Fruit fly (Drosophila melanogaster) whole organism, embryonic: Measurements from ENCODE around the gene CG31174.

Experiments used
- CG12104 ChIP-seq: fragments of 200-800 bp; sonication (Bioruptor generic); optimal IDR thresholded peaks from 3 replicates; lab custom pipeline; 2016; ENCODE audit warnings: missing biosample characterization, missing genetic modification characterization
- CG12155 ChIP-seq: fragments of 200-800 bp; sonication (Bioruptor generic); optimal IDR thresholded peaks from 3 replicates; lab custom pipeline; 2016; ENCODE audit warnings: missing biosample characterization, missing genetic modification characterization
- CG12744 ChIP-seq: fragments of 200-800 bp; sonication (Bioruptor generic); optimal IDR thresholded peaks from 2 replicates; lab custom pipeline; 2016; ENCODE audit warnings: missing biosample characterization, missing genetic modification characterization
- CG14441 ChIP-seq: fragments of 200-800 bp; sonication (Bioruptor generic); IDR thresholded peaks from 2 replicates; pipeline ENCODE4 v1.3.6; 2022; ENCODE audit warnings: missing biosample characterization, missing genetic modification characterization
- CG14667 ChIP-seq: fragments of 200-800 bp; sonication (Bioruptor generic); IDR thresholded peaks from 2 replicates; pipeline ENCODE4 v1.3.6; 2022; ENCODE audit warnings: missing biosample characterization, missing genetic modification characterization
- CG2120 ChIP-seq: fragments of 200-800 bp; sonication (Bioruptor generic); optimal IDR thresholded peaks from 3 replicates; lab custom pipeline; 2016; ENCODE audit warnings: missing biosample characterization, missing genetic modification characterization
- CG2202 ChIP-seq: fragments of 200-800 bp; sonication (Bioruptor generic); optimal IDR thresholded peaks from 2 replicates; lab custom pipeline; 2018; ENCODE audit warnings: missing biosample characterization, mild to moderate bottlenecking, missing genetic modification characterization
- CG2678 ChIP-seq: fragments of 200-800 bp; sonication (Bioruptor generic); optimal IDR thresholded peaks from 3 replicates; lab custom pipeline; 2019; ENCODE audit warnings: missing biosample characterization, mild to moderate bottlenecking, missing genetic modification characterization, moderate library complexity
- CG30020 ChIP-seq: fragments of 200-800 bp; optimal IDR thresholded peaks from 2 replicates; lab custom pipeline; 2019; ENCODE audit warnings: missing biosample characterization, mild to moderate bottlenecking, missing genetic modification characterization, moderate library complexity
- CG3847 ChIP-seq: fragments of 200-800 bp; sonication (Bioruptor generic); IDR thresholded peaks from 2 replicates; pipeline ENCODE4 v1.3.6; 2022; ENCODE audit warnings: missing biosample characterization, missing genetic modification characterization
- CG4404 ChIP-seq: fragments of 200-800 bp; sonication (Bioruptor generic); IDR thresholded peaks from 2 replicates; pipeline ENCODE4 v1.3.6; 2022; ENCODE audit warnings: missing biosample characterization, missing genetic modification characterization
- CG4617 ChIP-seq: fragments of 200-800 bp; sonication (Bioruptor generic); optimal IDR thresholded peaks from 3 replicates; lab custom pipeline; 2016; ENCODE audit warnings: missing biosample characterization, missing genetic modification characterization, borderline replicate concordance
- CG4707 ChIP-seq: fragments of 200-800 bp; sonication (Bioruptor generic); optimal IDR thresholded peaks from 2 replicates; lab custom pipeline; 2018; ENCODE audit warnings: missing biosample characterization, mild to moderate bottlenecking, missing genetic modification characterization, moderate library complexity
- CG4730 ChIP-seq: fragments of 200-800 bp; sonication (Bioruptor generic); IDR thresholded peaks from 2 replicates; pipeline ENCODE4 v1.3.6; 2022; ENCODE audit warnings: missing biosample characterization, missing genetic modification characterization
- CG4820 ChIP-seq: fragments of 200-800 bp; sonication (Bioruptor generic); optimal IDR thresholded peaks from 3 replicates; lab custom pipeline; 2016; ENCODE audit warnings: missing biosample characterization, missing genetic modification characterization
- CG7839 ChIP-seq: fragments of 200-800 bp; sonication (Bioruptor generic); optimal IDR thresholded peaks from 3 replicates; lab custom pipeline; 2018; ENCODE audit warnings: missing biosample characterization, mild to moderate bottlenecking, missing genetic modification characterization, moderate library complexity
- CG7963 ChIP-seq: fragments of 200-800 bp; sonication (Bioruptor generic); IDR thresholded peaks from 3 replicates; pipeline ENCODE4 v1.3.6; 2022; ENCODE audit warnings: missing biosample characterization, missing genetic modification characterization; ENCODE audit not compliant: partially characterized antibody
- CG9215 ChIP-seq: fragments of 200-800 bp; sonication (Bioruptor generic); IDR thresholded peaks from 2 replicates; pipeline ENCODE4 v1.3.6; 2022; ENCODE audit warnings: missing biosample characterization, missing genetic modification characterization
- CG9609 ChIP-seq: fragments of 200-800 bp; sonication (Bioruptor generic); optimal IDR thresholded peaks from 3 replicates; lab custom pipeline; 2016; ENCODE audit warnings: missing biosample characterization, missing genetic modification characterization
- CG9727 ChIP-seq: fragments of 200-800 bp; sonication (Bioruptor generic); optimal IDR thresholded peaks from 3 replicates; lab custom pipeline; 2017; ENCODE audit warnings: missing biosample characterization, mild to moderate bottlenecking, missing genetic modification characterization
- Deaf1 ChIP-seq: fragments of 200-800 bp; optimal IDR thresholded peaks from 3 replicates; lab custom pipeline; 2019; ENCODE audit warnings: missing biosample characterization, mild to moderate bottlenecking, missing genetic modification characterization, moderate library complexity
- HHEX ChIP-seq: fragments of 200-800 bp; sonication (Bioruptor generic); optimal IDR thresholded peaks from 3 replicates; lab custom pipeline; 2017; ENCODE audit warnings: missing biosample characterization, mild to moderate bottlenecking, missing genetic modification characterization, missing genetic modification reagents
- Hand ChIP-seq: fragments of 200-800 bp; sonication (Bioruptor generic); optimal IDR thresholded peaks from 2 replicates; lab custom pipeline; 2017; ENCODE audit warnings: mild to moderate bottlenecking, missing biosample characterization, missing genetic modification reagents, missing genetic modification characterization
- HmgZ ChIP-seq: fragments of 200-800 bp; sonication (Bioruptor generic); optimal IDR thresholded peaks from 2 replicates; lab custom pipeline; 2018; ENCODE audit warnings: missing biosample characterization, mild to moderate bottlenecking, missing genetic modification characterization
- Lpt ChIP-seq: fragments of >200 bp; optimal IDR thresholded peaks from 2 replicates; lab custom pipeline; 2018; ENCODE audit warnings: missing biosample characterization, missing genetic modification characterization
- NK7.1 ChIP-seq: fragments of 200-800 bp; sonication (Bioruptor generic); optimal IDR thresholded peaks from 3 replicates; lab custom pipeline; 2016; ENCODE audit warnings: missing biosample characterization, missing genetic modification characterization
- Nf-YB ChIP-seq: fragments of 200-800 bp; sonication (Bioruptor generic); optimal IDR thresholded peaks from 3 replicates; lab custom pipeline; 2019; ENCODE audit warnings: missing biosample characterization, mild to moderate bottlenecking, missing genetic modification characterization, moderate library complexity
- Optix ChIP-seq: fragments of 200-800 bp; sonication (Bioruptor generic); IDR thresholded peaks from 3 replicates; pipeline ENCODE4 v1.3.6; 2022; ENCODE audit warnings: missing biosample characterization, missing genetic modification characterization
- Taf1 ChIP-seq: fragments of 200-800 bp; sonication (Bioruptor generic); IDR thresholded peaks from 2 replicates; pipeline ENCODE4 v1.3.6; 2022; ENCODE audit warnings: missing biosample characterization, missing genetic modification characterization
- Tbp ChIP-seq: fragments of >200 bp; optimal IDR thresholded peaks from 2 replicates; lab custom pipeline; 2018; ENCODE audit warnings: missing biosample characterization, missing genetic modification characterization
- aop ChIP-seq: fragments of 200-800 bp; sonication (Bioruptor generic); IDR thresholded peaks from 2 replicates; pipeline ENCODE4 v1.3.6; 2022; ENCODE audit warnings: missing biosample characterization, missing genetic modification characterization
- ara ChIP-seq: fragments of 200-800 bp; sonication (Bioruptor generic); IDR thresholded peaks from 2 replicates; pipeline ENCODE4 v1.3.6; 2022; ENCODE audit warnings: missing biosample characterization, missing genetic modification characterization
- ase ChIP-seq: fragments of 200-800 bp; sonication (Bioruptor generic); IDR thresholded peaks from 3 replicates; pipeline ENCODE4 v1.3.6; 2022; ENCODE audit warnings: missing biosample characterization, missing genetic modification characterization
- bsh ChIP-seq, 2 experiments: fragments of 200-800 bp; sonication (Bioruptor generic); optimal IDR thresholded peaks; 2 replicates each; lab custom pipeline; 2017 to 2018; ENCODE audit warnings: mild to moderate bottlenecking in 2 of 2, missing biosample characterization in 2 of 2, missing genetic modification characterization in 2 of 2, moderate library complexity in 1 of 2
- cato ChIP-seq: fragments of 200-800 bp; sonication (Bioruptor generic); optimal IDR thresholded peaks from 2 replicates; lab custom pipeline; 2016; ENCODE audit warnings: missing biosample characterization, missing genetic modification characterization, borderline replicate concordance
- croc ChIP-seq: fragments of 200-800 bp; sonication (Bioruptor generic); conservative IDR thresholded peaks from 3 replicates; pipeline ENCODE4 v1.3.6; 2022; ENCODE audit warnings: missing biosample characterization, missing genetic modification characterization
- crp ChIP-seq, 2 experiments: fragments of 200-800 bp; sonication (Bioruptor generic); optimal IDR thresholded peaks; 2 replicates in 1 of 2; 3 replicates in 1 of 2; lab custom pipeline; 2017; ENCODE audit warnings: missing biosample characterization in 2 of 2, missing genetic modification characterization in 2 of 2, mild to moderate bottlenecking in 1 of 2, moderate library complexity in 1 of 2
- dpn ChIP-seq, 2 experiments: fragments of 200-800 bp; sonication (Bioruptor generic); optimal IDR thresholded peaks; 3 replicates each; lab custom pipeline; 2016; ENCODE audit warnings: missing biosample characterization in 2 of 2, missing genetic modification characterization in 2 of 2
- eyg ChIP-seq: fragments of 200-800 bp; sonication (Bioruptor generic); optimal IDR thresholded peaks from 3 replicates; lab custom pipeline; 2016; ENCODE audit warnings: missing biosample characterization, missing genetic modification characterization
- fd3F ChIP-seq: fragments of 200-800 bp; sonication (Bioruptor generic); optimal IDR thresholded peaks from 2 replicates; lab custom pipeline; 2018; ENCODE audit warnings: missing biosample characterization, mild to moderate bottlenecking, missing genetic modification characterization, moderate library complexity
- kay ChIP-seq: fragments of 200-800 bp; sonication (Bioruptor generic); optimal IDR thresholded peaks from 2 replicates; lab custom pipeline; 2016; ENCODE audit warnings: missing biosample characterization, missing genetic modification characterization
- klu ChIP-seq: fragments of 200-800 bp; sonication (Bioruptor generic); IDR thresholded peaks from 2 replicates; pipeline ENCODE4 v1.3.6; 2022; ENCODE audit warnings: missing biosample characterization, missing genetic modification characterization
- pfk ChIP-seq: fragments of 200-800 bp; sonication (Bioruptor generic); optimal IDR thresholded peaks from 2 replicates; lab custom pipeline; 2018; ENCODE audit warnings: missing biosample characterization, mild to moderate bottlenecking, missing genetic modification characterization, moderate library complexity
- phol ChIP-seq: fragments of 200-800 bp; sonication (Bioruptor generic); optimal IDR thresholded peaks from 3 replicates; lab custom pipeline; 2018; ENCODE audit warnings: missing biosample characterization, mild to moderate bottlenecking, missing genetic modification characterization, moderate library complexity
- repo ChIP-seq: fragments of 200-800 bp; sonication (Bioruptor generic); optimal IDR thresholded peaks from 2 replicates; lab custom pipeline; 2016; ENCODE audit warnings: missing biosample characterization, missing genetic modification characterization
- sens ChIP-seq: fragments of 200-800 bp; sonication (Bioruptor generic); peaks from one replicate; lab custom pipeline; 2016; ENCODE audit warnings: missing biosample characterization, missing genetic modification characterization
- shn ChIP-seq: fragments of 200-800 bp; sonication (Bioruptor generic); optimal IDR thresholded peaks from 3 replicates; lab custom pipeline; 2016; ENCODE audit warnings: missing biosample characterization, missing genetic modification characterization
- sima ChIP-seq: fragments of 200-800 bp; sonication (Bioruptor generic); optimal IDR thresholded peaks from 2 replicates; lab custom pipeline; 2016; ENCODE audit warnings: missing biosample characterization, missing genetic modification characterization
- sqz ChIP-seq: fragments of 200-800 bp; sonication (Bioruptor generic); optimal IDR thresholded peaks from 3 replicates; lab custom pipeline; 2018; ENCODE audit warnings: missing biosample characterization, mild to moderate bottlenecking, missing genetic modification characterization
- tgo ChIP-seq: fragments of 200-800 bp; sonication (Bioruptor generic); IDR thresholded peaks from 3 replicates; pipeline ENCODE4 v1.3.6; 2022; ENCODE audit warnings: missing biosample characterization, missing genetic modification characterization
- tll ChIP-seq, 2 experiments: fragments of 200-800 bp in 1 of 2; fragments of >200 bp in 1 of 2; sonication (Bioruptor generic) in 1 of 2; optimal IDR thresholded peaks; 2 replicates each; lab custom pipeline; 2017 to 2019; ENCODE audit warnings: missing biosample characterization in 2 of 2, missing genetic modification characterization in 2 of 2, mild to moderate bottlenecking in 1 of 2, moderate library complexity in 1 of 2
- trh ChIP-seq: fragments of 200-800 bp; sonication (Bioruptor generic); optimal IDR thresholded peaks from 2 replicates; lab custom pipeline; 2016; ENCODE audit warnings: missing biosample characterization, missing genetic modification characterization
- wor ChIP-seq: fragments of 200-800 bp; sonication (Bioruptor generic); IDR thresholded peaks from 2 replicates; pipeline ENCODE4 v1.3.6; 2022; ENCODE audit warnings: missing biosample characterization, missing genetic modification characterization

CG31174 gene

DNA sequence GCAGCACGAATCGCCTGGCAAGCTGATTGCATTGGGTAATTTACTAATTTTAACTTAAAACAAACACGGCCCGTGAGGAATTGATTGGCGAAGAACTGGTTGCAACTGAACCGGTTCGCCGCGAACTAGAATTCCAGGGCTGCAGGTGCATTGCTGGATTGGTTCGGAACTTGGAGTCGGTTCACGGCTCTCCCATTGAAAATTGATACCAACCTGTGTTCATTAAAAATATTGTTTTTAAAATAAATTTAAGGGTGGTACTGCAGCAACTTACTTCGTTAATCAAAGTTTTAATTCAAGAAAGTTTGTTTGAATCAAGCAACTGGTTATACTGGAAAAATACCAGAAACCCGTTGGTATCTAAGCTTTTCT is 46.8 kb downstream of the CG31174 start, which contains the start of gene CASK (continued):
- no peak for TF ChIP-seq croc (GFP tag; lab: Robert Waterston, UW)
- TF ChIP-seq CG2678 (tag; lab: Kevin White, UChicago) = no peak
- no peak for TF ChIP-seq klu (GFP tag; lab: Robert Waterston, UW)
- no peak for TF ChIP-seq bsh (GFP tag; optimal IDR thresholded peaks at IDR 0.05; lab: Kevin White, UChicago)
- TF ChIP-seq CG4404 = no peak
- no peak for TF ChIP-seq eyg (GFP tag; lab: Kevin White, UChicago)
- no peak for TF ChIP-seq shn
- no peak for TF ChIP-seq tll (GFP tag; optimal IDR thresholded peaks at IDR 0.05; lab: Kevin White, UChicago)
- TF ChIP-seq aop = no peak
- no peak for TF ChIP-seq Deaf1
- no peak for TF ChIP-seq CG14441 (GFP tag; lab: Robert Waterston, UW)
- no peak for TF ChIP-seq CG12744 (GFP tag; lab: Kevin White, UChicago)
- TF ChIP-seq cato (GFP tag; lab: Kevin White, UChicago) = no peak
- no peak for TF ChIP-seq CG30020 (tag; lab: Kevin White, UChicago)
- no peak for TF ChIP-seq ase
- TF ChIP-seq NK7.1 (GFP tag; lab: Kevin White, UChicago) = no peak
- TF ChIP-seq CG4617 (GFP tag; lab: Kevin White, UChicago) = peak; percentile 39
- no peak for TF ChIP-seq sqz (GFP tag; lab: Kevin White, UChicago)
- TF ChIP-seq wor (GFP tag; lab: Robert Waterston, UW) = no peak
- TF ChIP-seq CG7963 (GFP tag; lab: Robert Waterston, UW) = no peak
- TF ChIP-seq Tbp (GFP tag; lab: Kevin White, UChicago) = no peak
- TF ChIP-seq CG2120 (GFP tag; lab: Kevin White, UChicago) = peak; percentile 24
- TF ChIP-seq CG9215 = no peak
- no peak for TF ChIP-seq CG7839 (tag; lab: Kevin White, UChicago)
- no peak for TF ChIP-seq repo (GFP tag; lab: Kevin White, UChicago)
- TF ChIP-seq CG9609 (GFP tag; lab: Kevin White, UChicago) = no peak
- no peak for TF ChIP-seq Optix
- TF ChIP-seq trh (GFP tag; lab: Kevin White, UChicago) = no peak
- TF ChIP-seq dpn (GFP tag; optimal IDR thresholded peaks at IDR 0.05; lab: Kevin White, UChicago) = no peak
- TF ChIP-seq CG12104 = no peak
- no peak for TF ChIP-seq crp (GFP tag; optimal IDR thresholded peaks at IDR 0.05; lab: Kevin White, UChicago)
- TF ChIP-seq HmgZ = no peak
- no peak for TF ChIP-seq CG12155 (GFP tag; lab: Kevin White, UChicago)
- no peak for TF ChIP-seq Nf-YB
- TF ChIP-seq sens (GFP tag; lab: Kevin White, UChicago) = peak; percentile 84
- no peak for TF ChIP-seq HHEX
- no peak for TF ChIP-seq sima (GFP tag; lab: Kevin White, UChicago)
- no peak for TF ChIP-seq fd3F
- no peak for TF ChIP-seq CG4820 (GFP tag; lab: Kevin White, UChicago)
- no peak for TF ChIP-seq Lpt (GFP tag; lab: Kevin White, UChicago)
- no peak for TF ChIP-seq ara (GFP tag; lab: Robert Waterston, UW)
- TF ChIP-seq kay (GFP tag; lab: Kevin White, UChicago) = no peak
- TF ChIP-seq CG4707 (GFP tag; lab: Kevin White, UChicago) = no peak
- TF ChIP-seq CG3847 = 0 out of 2 replicates have a peak, but pooled peaks have one; percentile 11
- TF ChIP-seq pfk (GFP tag; lab: Kevin White, UChicago) = no peak
- no peak for TF ChIP-seq CG14667 (GFP tag; lab: Robert Waterston, UW)
- TF ChIP-seq CG2202 (tag; lab: Kevin White, UChicago) = no peak
- TF ChIP-seq Hand = no peak
- no peak for TF ChIP-seq Taf1
- TF ChIP-seq CG4730 = no peak
- peak; percentile 15 for TF ChIP-seq phol (tag; lab: Kevin White, UChicago)
- TF ChIP-seq tgo (GFP tag; lab: Robert Waterston, UW) = no peak
- no peak for TF ChIP-seq CG9727
